Fruit fly (Drosophila melanogaster) whole organism, embryonic: ENCODE data around the gene defl.

Source experiments
- CG10366 ChIP-seq: fragments of 200-800 bp; sonication (Bioruptor generic); IDR thresholded peaks from 2 replicates; pipeline ENCODE4 v1.3.6; 2022; ENCODE audit warnings: missing biosample characterization, missing genetic modification characterization
- CG10959 ChIP-seq: fragments of 200-800 bp; sonication (Bioruptor generic); IDR thresholded peaks from 2 replicates; pipeline ENCODE4 v1.3.6; 2022; ENCODE audit warnings: missing biosample characterization, missing genetic modification characterization
- CG11723 ChIP-seq: fragments of 200-800 bp; sonication (Bioruptor generic); optimal IDR thresholded peaks from 2 replicates; lab custom pipeline; 2017; ENCODE audit warnings: missing biosample characterization, mild to moderate bottlenecking, missing genetic modification characterization
- CG12942 ChIP-seq: fragments of 200-800 bp; sonication (Bioruptor generic); optimal IDR thresholded peaks from 3 replicates; lab custom pipeline; 2016; ENCODE audit warnings: missing biosample characterization, missing genetic modification characterization
- CG13287 ChIP-seq: fragments of 200-800 bp; sonication (Bioruptor generic); IDR thresholded peaks from 2 replicates; pipeline ENCODE4 v1.3.6; 2022; ENCODE audit warnings: missing biosample characterization, missing genetic modification characterization; ENCODE audit not compliant: partially characterized antibody
- CG13624 ChIP-seq: fragments of 200-800 bp; sonication (Bioruptor generic); optimal IDR thresholded peaks from 2 replicates; lab custom pipeline; 2016; ENCODE audit warnings: missing biosample characterization, missing genetic modification characterization
- CG15696 ChIP-seq: fragments of 200-800 bp; sonication (Bioruptor generic); optimal IDR thresholded peaks from 2 replicates; lab custom pipeline; 2019; ENCODE audit warnings: missing biosample characterization, mild to moderate bottlenecking, missing genetic modification characterization, moderate library complexity
- CG18476 ChIP-seq: fragments of 200-800 bp; sonication (Bioruptor generic); optimal IDR thresholded peaks from 2 replicates; lab custom pipeline; 2016; ENCODE audit warnings: missing biosample characterization, mild to moderate bottlenecking, missing genetic modification characterization
- CG30431 ChIP-seq: fragments of 200-800 bp; sonication (Bioruptor generic); optimal IDR thresholded peaks from 2 replicates; lab custom pipeline; 2017; ENCODE audit warnings: missing biosample characterization, missing genetic modification characterization
- CG33213 ChIP-seq: fragments of 200-800 bp; sonication (Bioruptor generic); optimal IDR thresholded peaks from 3 replicates; lab custom pipeline; 2016; ENCODE audit warnings: missing biosample characterization, missing genetic modification characterization
- CG7963 ChIP-seq: fragments of 200-800 bp; sonication (Bioruptor generic); IDR thresholded peaks from 3 replicates; pipeline ENCODE4 v1.3.6; 2022; ENCODE audit warnings: missing biosample characterization, missing genetic modification characterization; ENCODE audit not compliant: partially characterized antibody
- CG8388 ChIP-seq: fragments of 200-800 bp; sonication (Bioruptor generic); optimal IDR thresholded peaks from 2 replicates; lab custom pipeline; 2019; ENCODE audit warnings: missing biosample characterization, mild to moderate bottlenecking, missing genetic modification characterization, moderate library complexity
- CG8944 ChIP-seq: fragments of 200-800 bp; sonication (Bioruptor generic); optimal IDR thresholded peaks from 3 replicates; lab custom pipeline; 2016; ENCODE audit warnings: missing biosample characterization, missing genetic modification characterization
- CG9932 ChIP-seq: fragments of 200-800 bp; sonication (Bioruptor generic); IDR thresholded peaks from 2 replicates; pipeline ENCODE4 v1.3.6; 2022; ENCODE audit warnings: missing biosample characterization, missing genetic modification characterization
- Deaf1 ChIP-seq: fragments of 200-800 bp; optimal IDR thresholded peaks from 3 replicates; lab custom pipeline; 2019; ENCODE audit warnings: missing biosample characterization, mild to moderate bottlenecking, missing genetic modification characterization, moderate library complexity
- GATAe ChIP-seq: fragments of 200-800 bp; sonication (Bioruptor generic); conservative IDR thresholded peaks from 2 replicates; pipeline ENCODE4 v1.3.6; 2022; ENCODE audit warnings: missing biosample characterization, missing genetic modification characterization
- H2.0 ChIP-seq: fragments of 200-800 bp; sonication (Bioruptor generic); IDR thresholded peaks from 2 replicates; pipeline ENCODE4 v1.3.6; 2022; ENCODE audit warnings: missing biosample characterization, missing genetic modification characterization
- Hand ChIP-seq: fragments of 200-800 bp; sonication (Bioruptor generic); optimal IDR thresholded peaks from 2 replicates; lab custom pipeline; 2017; ENCODE audit warnings: mild to moderate bottlenecking, missing biosample characterization, missing genetic modification reagents, missing genetic modification characterization
- HmgD ChIP-seq: fragments of 200-800 bp; sonication (Bioruptor generic); optimal IDR thresholded peaks from 3 replicates; lab custom pipeline; 2016; ENCODE audit warnings: missing biosample characterization, missing genetic modification characterization
- Kr ChIP-seq: fragments of 200-800 bp; sonication (Bioruptor generic); optimal IDR thresholded peaks from 2 replicates; lab custom pipeline; 2017; ENCODE audit warnings: missing biosample characterization, mild to moderate bottlenecking, missing genetic modification characterization
- Lpt ChIP-seq: fragments of >200 bp; optimal IDR thresholded peaks from 2 replicates; lab custom pipeline; 2018; ENCODE audit warnings: missing biosample characterization, missing genetic modification characterization
- Mad ChIP-seq: fragments of 200-800 bp; sonication (Bioruptor generic); optimal IDR thresholded peaks from 2 replicates; lab custom pipeline; 2016; ENCODE audit warnings: missing biosample characterization, missing genetic modification characterization
- NC2α ChIP-seq: fragments of 200-800 bp; sonication (Bioruptor generic); optimal IDR thresholded peaks from 2 replicates; lab custom pipeline; 2016; ENCODE audit warnings: missing biosample characterization, missing genetic modification characterization
- Opbp ChIP-seq: fragments of 200-800 bp; sonication (Bioruptor generic); IDR thresholded peaks from 3 replicates; pipeline ENCODE4 v1.3.6; 2022; ENCODE audit warnings: missing biosample characterization, missing genetic modification characterization; ENCODE audit not compliant: partially characterized antibody
- Ravus ChIP-seq: fragments of 200-800 bp; sonication (Bioruptor generic); IDR thresholded peaks from 2 replicates; pipeline ENCODE4 v1.3.6; 2022; ENCODE audit warnings: missing biosample characterization, missing genetic modification characterization
- Sox102F ChIP-seq: fragments of 200-800 bp; sonication (Bioruptor generic); optimal IDR thresholded peaks from 2 replicates; lab custom pipeline; 2018; ENCODE audit warnings: missing biosample characterization, mild to moderate bottlenecking, missing genetic modification characterization, moderate library complexity
- Spps ChIP-seq: fragments of 200-800 bp; sonication (Bioruptor generic); optimal IDR thresholded peaks from 2 replicates; lab custom pipeline; 2018; ENCODE audit warnings: missing biosample characterization, mild to moderate bottlenecking, missing genetic modification characterization
- Xbp1 ChIP-seq: fragments of 200-800 bp; sonication (Bioruptor generic); optimal IDR thresholded peaks from 3 replicates; lab custom pipeline; 2016; ENCODE audit warnings: missing biosample characterization, mild to moderate bottlenecking, missing genetic modification characterization
- ac ChIP-seq: fragments of 200-800 bp; sonication (Bioruptor generic); optimal IDR thresholded peaks from 3 replicates; lab custom pipeline; 2017; ENCODE audit warnings: missing biosample characterization, mild to moderate bottlenecking, missing genetic modification characterization
- ara ChIP-seq: fragments of 200-800 bp; sonication (Bioruptor generic); IDR thresholded peaks from 2 replicates; pipeline ENCODE4 v1.3.6; 2022; ENCODE audit warnings: missing biosample characterization, missing genetic modification characterization
- cad ChIP-seq: fragments of >200 bp; optimal IDR thresholded peaks from 2 replicates; lab custom pipeline; 2017; ENCODE audit warnings: missing biosample characterization, missing genetic modification characterization
- cg ChIP-seq: fragments of 200-800 bp; sonication (Bioruptor generic); optimal IDR thresholded peaks from 3 replicates; lab custom pipeline; 2019; ENCODE audit warnings: missing biosample characterization, mild to moderate bottlenecking, missing genetic modification characterization, moderate library complexity
- chm ChIP-seq: fragments of 200-800 bp; sonication (Bioruptor generic); IDR thresholded peaks from 2 replicates; pipeline ENCODE4 v1.3.6; 2022; ENCODE audit warnings: missing biosample characterization, missing genetic modification characterization
- crol ChIP-seq: fragments of 200-800 bp; sonication (Bioruptor generic); IDR thresholded peaks from 2 replicates; pipeline ENCODE4 v1.3.6; 2022; ENCODE audit warnings: missing biosample characterization, missing genetic modification characterization
- da ChIP-seq: fragments of 200-800 bp; sonication (Bioruptor generic); optimal IDR thresholded peaks from 2 replicates; lab custom pipeline; 2016; ENCODE audit warnings: missing biosample characterization, missing genetic modification characterization
- esg ChIP-seq: fragments of 200-800 bp; sonication (Bioruptor generic); conservative IDR thresholded peaks from 2 replicates; pipeline ENCODE4 v1.3.6; 2022; ENCODE audit warnings: missing biosample characterization, missing genetic modification characterization
- exex ChIP-seq: fragments of 200-800 bp; sonication (Bioruptor generic); optimal IDR thresholded peaks from 4 replicates; lab custom pipeline; 2018; ENCODE audit warnings: missing biosample characterization, mild to moderate bottlenecking, missing genetic modification characterization, moderate library complexity
- fru ChIP-seq: fragments of >200 bp; optimal IDR thresholded peaks from 2 replicates; lab custom pipeline; 2017
- hbn ChIP-seq: fragments of 200-800 bp; sonication (Bioruptor generic); IDR thresholded peaks from 2 replicates; pipeline ENCODE4 v1.3.6; 2022; ENCODE audit warnings: missing biosample characterization, missing genetic modification characterization; ENCODE audit not compliant: partially characterized antibody
- jing ChIP-seq: fragments of 200-800 bp; sonication (Bioruptor generic); optimal IDR thresholded peaks from 2 replicates; lab custom pipeline; 2018; ENCODE audit warnings: missing biosample characterization, mild to moderate bottlenecking, missing genetic modification characterization
- mam ChIP-seq: fragments of 200-800 bp; sonication (Bioruptor generic); optimal IDR thresholded peaks from 3 replicates; lab custom pipeline; 2016; ENCODE audit warnings: missing biosample characterization, missing genetic modification characterization
- onecut ChIP-seq: fragments of 200-800 bp; sonication (Bioruptor generic); IDR thresholded peaks from 2 replicates; pipeline ENCODE4 v1.3.6; 2022; ENCODE audit warnings: missing biosample characterization, missing genetic modification characterization
- pan ChIP-seq, 4 experiments: fragments of >200 bp in 3 of 4; fragments of 200-800 bp in 1 of 4; sonication (Bioruptor generic) in 1 of 4; optimal IDR thresholded peaks in 3 of 4; IDR thresholded peaks in 1 of 4; 2 replicates each; pipeline versions ENCODE4 v1.3.6 to Lab custom; 2017 to 2022; ENCODE audit warnings: missing biosample characterization in 2 of 4, missing genetic modification characterization in 2 of 4, mixed read lengths in 1 of 4
- pros ChIP-seq: fragments of 200-800 bp; sonication (Bioruptor generic); optimal IDR thresholded peaks from 3 replicates; lab custom pipeline; 2019; ENCODE audit warnings: missing biosample characterization, mild to moderate bottlenecking, missing genetic modification characterization, moderate library complexity
- salm ChIP-seq: fragments of 200-800 bp; sonication (Bioruptor generic); optimal IDR thresholded peaks from 2 replicates; lab custom pipeline; 2018; ENCODE audit warnings: missing biosample characterization, mild to moderate bottlenecking, missing genetic modification characterization
- sens ChIP-seq: fragments of 200-800 bp; sonication (Bioruptor generic); peaks from one replicate; lab custom pipeline; 2016; ENCODE audit warnings: missing biosample characterization, missing genetic modification characterization
- sim ChIP-seq: fragments of 200-800 bp; sonication (Bioruptor generic); IDR thresholded peaks from 2 replicates; pipeline ENCODE4 v1.3.6; 2022; ENCODE audit warnings: missing biosample characterization, missing genetic modification characterization
- slp2 ChIP-seq: fragments of 200-800 bp; sonication (Bioruptor generic); optimal IDR thresholded peaks from 2 replicates; lab custom pipeline; 2016; ENCODE audit warnings: missing biosample characterization, missing genetic modification characterization
- tgo ChIP-seq: fragments of 200-800 bp; sonication (Bioruptor generic); IDR thresholded peaks from 3 replicates; pipeline ENCODE4 v1.3.6; 2022; ENCODE audit warnings: missing biosample characterization, missing genetic modification characterization
- zen2 ChIP-seq: fragments of 200-800 bp; sonication (Bioruptor generic); IDR thresholded peaks from 3 replicates; pipeline ENCODE4 v1.3.6; 2022; ENCODE audit warnings: missing biosample characterization, missing genetic modification characterization; ENCODE audit not compliant: partially characterized antibody

defl gene

dm6 chr3L:9692892-9693551, 30.2 kb upstream of the defl start (continued):
- TF ChIP-seq zen2 (GFP tag; lab: Robert Waterston, UW) (no peak), Xbp1 (GFP tag; lab: Kevin White, UChicago) (peak; percentile 96), CG13624 (GFP tag; lab: Kevin White, UChicago) (peak; percentile 98), Sox102F (peak; percentile 93), CG13287 (GFP tag; lab: Robert Waterston, UW) (no peak), CG9932 (GFP tag; lab: Robert Waterston, UW) (peak; percentile 89), GATAe (peak; percentile 77), Opbp (GFP tag; lab: Robert Waterston, UW) (no peak), pan (optimal IDR thresholded peaks at IDR 0.05; lab: Kevin White, UChicago) (no peak), pan (GFP tag; optimal IDR thresholded peaks at IDR 0.05 in 1 of 2, IDR thresholded peaks at IDR 0.05 in 1 of 2) (peak; percentile 27 to 83), CG30431 (GFP tag; lab: Kevin White, UChicago) (peak; percentile 94), mam (peak; percentile 96), tgo (peak; percentile 91), cg (GFP tag; lab: Kevin White, UChicago) (peak; percentile 33), pros (GFP tag; lab: Kevin White, UChicago) (peak; percentile 31), CG10959 (GFP tag; lab: Robert Waterston, UW) (peak; percentile 74; the same call in 1 of the 2 replicates), salm (tag; lab: Kevin White, UChicago) (peak; percentile 81), sim (GFP tag; lab: Robert Waterston, UW) (peak; percentile 51; the same call in 1 of the 2 replicates), Kr (GFP tag; lab: Kevin White, UChicago) (no peak), Mad (GFP tag; lab: Kevin White, UChicago) (peak; percentile 94), Lpt (GFP tag; lab: Kevin White, UChicago) (no peak), esg (GFP tag; lab: Robert Waterston, UW) (peak; percentile 89), chm (GFP tag; lab: Robert Waterston, UW) (peak; percentile 68; the same call in 1 of the 2 replicates), exex (tag; lab: Kevin White, UChicago) (peak; percentile 75), sens (GFP tag; lab: Kevin White, UChicago) (peak; percentile 100), crol (GFP tag; lab: Robert Waterston, UW) (no peak; the same call in 1 of the 2 replicates), slp2 (GFP tag; lab: Kevin White, UChicago) (peak; percentile 96), CG8388 (GFP tag; lab: Kevin White, UChicago) (peak; percentile 91), onecut (GFP tag; lab: Robert Waterston, UW) (peak; percentile 85), CG11723 (GFP tag; lab: Kevin White, UChicago) (peak; percentile 95), da (GFP tag; lab: Kevin White, UChicago) (peak; percentile 94), ara (GFP tag; lab: Robert Waterston, UW) (peak; percentile 83), jing (GFP tag; lab: Kevin White, UChicago) (peak; percentile 91), Hand (GFP tag; lab: Kevin White, UChicago) (peak; percentile 96), ac (GFP tag; lab: Kevin White, UChicago) (no peak), hbn (no peak), H2.0 (GFP tag; lab: Robert Waterston, UW) (peak; percentile 88), cad (GFP tag; lab: Kevin White, UChicago) (no peak), HmgD (GFP tag; lab: Kevin White, UChicago) (peak; percentile 95), CG33213 (peak; percentile 88), Deaf1 (tag; lab: Kevin White, UChicago) (peak; percentile 81), CG18476 (GFP tag; lab: Kevin White, UChicago) (peak; percentile 97), fru (lab: Kevin White, UChicago) (no peak), CG8944 (GFP tag; lab: Kevin White, UChicago) (peak; percentile 96), CG15696 (tag; lab: Kevin White, UChicago) (peak; percentile 78), CG7963 (GFP tag; lab: Robert Waterston, UW) (no peak), CG12942 (peak; percentile 92), CG10366 (GFP tag; lab: Robert Waterston, UW) (peak; percentile 86), NC2α (GFP tag; lab: Kevin White, UChicago) (peak; percentile 93), Ravus (GFP tag; lab: Robert Waterston, UW) (peak; percentile 65), Spps (tag; lab: Kevin White, UChicago) (peak; percentile 86)
